Fruit fly (Drosophila melanogaster) whole organism, embryonic: ENCODE measurements around the gene Papss.

Experiments used
- ATbp ChIP-seq: fragments of 200-800 bp; sonication (Bioruptor generic); optimal IDR thresholded peaks from 2 replicates; lab custom pipeline; 2017; ENCODE audit warnings: missing biosample characterization, mild to moderate bottlenecking, missing genetic modification characterization, missing genetic modification reagents
- CG10209 ChIP-seq: fragments of 200-800 bp; sonication (Bioruptor generic); optimal IDR thresholded peaks from 3 replicates; lab custom pipeline; 2017; ENCODE audit warnings: missing biosample characterization, mild to moderate bottlenecking, missing genetic modification characterization, missing genetic modification reagents
- CG11504 ChIP-seq: fragments of 200-800 bp; sonication (Bioruptor generic); optimal IDR thresholded peaks from 3 replicates; lab custom pipeline; 2019; ENCODE audit warnings: missing biosample characterization, mild to moderate bottlenecking, missing genetic modification characterization, moderate library complexity
- CG15601 ChIP-seq: fragments of 200-800 bp; sonication (Bioruptor generic); optimal IDR thresholded peaks from 3 replicates; lab custom pipeline; 2019; ENCODE audit warnings: missing biosample characterization, mild to moderate bottlenecking, missing genetic modification characterization, moderate library complexity
- CG17186 ChIP-seq: fragments of 200-800 bp; sonication (Bioruptor generic); optimal IDR thresholded peaks from 3 replicates; lab custom pipeline; 2017; ENCODE audit warnings: missing biosample characterization, missing genetic modification reagents, missing genetic modification characterization
- CG17829 ChIP-seq: fragments of 200-800 bp; optimal IDR thresholded peaks from 2 replicates; lab custom pipeline; 2019; ENCODE audit warnings: missing biosample characterization, mild to moderate bottlenecking, missing genetic modification characterization, moderate library complexity
- CG18262 ChIP-seq: fragments of 200-800 bp; optimal IDR thresholded peaks from 3 replicates; lab custom pipeline; 2019; ENCODE audit warnings: missing biosample characterization, mild to moderate bottlenecking, missing genetic modification characterization, moderate library complexity
- CG31224 ChIP-seq: fragments of 200-800 bp; sonication (Bioruptor generic); IDR thresholded peaks from 2 replicates; pipeline ENCODE4 v1.3.6; 2022; ENCODE audit warnings: missing biosample characterization, missing genetic modification characterization
- CG3281 ChIP-seq: fragments of 200-800 bp; sonication (Bioruptor generic); optimal IDR thresholded peaks from 3 replicates; lab custom pipeline; 2017; ENCODE audit warnings: missing biosample characterization, mild to moderate bottlenecking, missing genetic modification characterization
- CG33213 ChIP-seq: fragments of 200-800 bp; sonication (Bioruptor generic); optimal IDR thresholded peaks from 3 replicates; lab custom pipeline; 2016; ENCODE audit warnings: missing biosample characterization, missing genetic modification characterization
- CG4854 ChIP-seq: fragments of 200-800 bp; sonication (Bioruptor generic); optimal IDR thresholded peaks from 2 replicates; lab custom pipeline; 2016; ENCODE audit warnings: missing biosample characterization, missing genetic modification characterization, inconsistent platforms
- CG6813 ChIP-seq: fragments of 200-800 bp; sonication (Bioruptor generic); optimal IDR thresholded peaks from 2 replicates; lab custom pipeline; 2017; ENCODE audit warnings: missing biosample characterization, missing genetic modification characterization, mild to moderate bottlenecking, moderate library complexity, missing genetic modification reagents
- CG7372 ChIP-seq: fragments of 200-800 bp; sonication (Bioruptor generic); IDR thresholded peaks from 2 replicates; pipeline ENCODE4 v1.3.6; 2022; ENCODE audit warnings: missing biosample characterization, missing genetic modification characterization
- CG7556 ChIP-seq: fragments of 200-800 bp; sonication (Bioruptor generic); optimal IDR thresholded peaks from 2 replicates; lab custom pipeline; 2017; ENCODE audit warnings: missing biosample characterization, mild to moderate bottlenecking, missing genetic modification characterization
- CG7786 ChIP-seq: fragments of 200-800 bp; sonication (Bioruptor generic); optimal IDR thresholded peaks from 2 replicates; lab custom pipeline; 2016; ENCODE audit warnings: missing biosample characterization, missing genetic modification characterization
- CG9876 ChIP-seq: fragments of 200-800 bp; sonication (Bioruptor generic); optimal IDR thresholded peaks from 2 replicates; lab custom pipeline; 2016; ENCODE audit warnings: missing biosample characterization, missing genetic modification characterization
- Camta ChIP-seq: fragments of 200-800 bp; sonication (Bioruptor generic); optimal IDR thresholded peaks from 2 replicates; lab custom pipeline; 2016; ENCODE audit warnings: missing biosample characterization, missing genetic modification characterization
- ERR ChIP-seq: fragments of 200-800 bp; sonication (Bioruptor generic); optimal IDR thresholded peaks from 2 replicates; lab custom pipeline; 2016; ENCODE audit warnings: missing biosample characterization, missing genetic modification characterization
- Fer3 ChIP-seq: fragments of 200-800 bp; sonication (Bioruptor generic); optimal IDR thresholded peaks from 2 replicates; lab custom pipeline; 2018; ENCODE audit warnings: missing biosample characterization, mild to moderate bottlenecking, missing genetic modification characterization, moderate library complexity
- HHEX ChIP-seq: fragments of 200-800 bp; sonication (Bioruptor generic); optimal IDR thresholded peaks from 3 replicates; lab custom pipeline; 2017; ENCODE audit warnings: missing biosample characterization, mild to moderate bottlenecking, missing genetic modification characterization, missing genetic modification reagents
- Hmx ChIP-seq: fragments of 200-800 bp; sonication (Bioruptor generic); optimal IDR thresholded peaks from 2 replicates; lab custom pipeline; 2016; ENCODE audit warnings: missing biosample characterization, missing genetic modification characterization
- Lim3 ChIP-seq: fragments of 200-800 bp; sonication (Bioruptor generic); IDR thresholded peaks from 2 replicates; pipeline ENCODE4 v1.3.6; 2022; ENCODE audit warnings: missing biosample characterization, missing genetic modification characterization
- Lpt ChIP-seq: fragments of >200 bp; optimal IDR thresholded peaks from 2 replicates; lab custom pipeline; 2018; ENCODE audit warnings: missing biosample characterization, missing genetic modification characterization
- NC2β ChIP-seq: fragments of 200-800 bp; sonication (Bioruptor generic); optimal IDR thresholded peaks from 2 replicates; lab custom pipeline; 2016; ENCODE audit warnings: missing biosample characterization, missing genetic modification characterization
- Neu2 ChIP-seq: fragments of 200-800 bp; sonication (Bioruptor generic); optimal IDR thresholded peaks from 3 replicates; lab custom pipeline; 2016; ENCODE audit warnings: missing biosample characterization, missing genetic modification characterization, borderline replicate concordance
- Sry-δ ChIP-seq: fragments of 200-800 bp; sonication (Bioruptor generic); optimal IDR thresholded peaks from 2 replicates; lab custom pipeline; 2016; ENCODE audit warnings: missing biosample characterization, missing genetic modification characterization
- Tbp ChIP-seq: fragments of >200 bp; optimal IDR thresholded peaks from 2 replicates; lab custom pipeline; 2018; ENCODE audit warnings: missing biosample characterization, missing genetic modification characterization
- ac ChIP-seq: fragments of 200-800 bp; sonication (Bioruptor generic); optimal IDR thresholded peaks from 3 replicates; lab custom pipeline; 2017; ENCODE audit warnings: missing biosample characterization, mild to moderate bottlenecking, missing genetic modification characterization
- ato ChIP-seq: fragments of 200-800 bp; sonication (Bioruptor generic); IDR thresholded peaks from 2 replicates; pipeline ENCODE4 v1.3.6; 2022; ENCODE audit warnings: missing biosample characterization, missing genetic modification characterization; ENCODE audit not compliant: partially characterized antibody
- chinmo ChIP-seq: fragments of 200-800 bp; sonication (Bioruptor generic); IDR thresholded peaks from 4 replicates; pipeline ENCODE4 v1.3.6; 2022; ENCODE audit warnings: missing biosample characterization, missing genetic modification characterization; ENCODE audit not compliant: partially characterized antibody
- corto ChIP-seq: fragments of 200-800 bp; sonication (Bioruptor generic); optimal IDR thresholded peaks from 2 replicates; lab custom pipeline; 2016; ENCODE audit warnings: missing biosample characterization, mild to moderate bottlenecking, missing genetic modification characterization, moderate library complexity
- crp ChIP-seq, 2 experiments: fragments of 200-800 bp; sonication (Bioruptor generic); optimal IDR thresholded peaks; 2 replicates in 1 of 2; 3 replicates in 1 of 2; lab custom pipeline; 2017; ENCODE audit warnings: missing biosample characterization in 2 of 2, missing genetic modification characterization in 2 of 2, mild to moderate bottlenecking in 1 of 2, moderate library complexity in 1 of 2
- dimm ChIP-seq: fragments of 200-800 bp; sonication (Bioruptor generic); IDR thresholded peaks from 2 replicates; pipeline ENCODE4 v1.3.6; 2022; ENCODE audit warnings: missing biosample characterization, missing genetic modification characterization
- ems ChIP-seq: fragments of 200-800 bp; sonication (Bioruptor generic); optimal IDR thresholded peaks from 3 replicates; lab custom pipeline; 2016; ENCODE audit warnings: missing biosample characterization, missing genetic modification characterization
- eve ChIP-seq, 2 experiments: fragments of >200 bp; optimal IDR thresholded peaks; 2 replicates each; lab custom pipeline; 2017; ENCODE audit warnings: missing biosample characterization in 2 of 2, missing genetic modification characterization in 2 of 2
- grn ChIP-seq: fragments of 200-800 bp; sonication (Bioruptor generic); optimal IDR thresholded peaks from 3 replicates; lab custom pipeline; 2017; ENCODE audit warnings: missing biosample characterization, missing genetic modification characterization
- inv ChIP-seq: fragments of 200-800 bp; sonication (Bioruptor generic); IDR thresholded peaks from 2 replicates; pipeline ENCODE4 v1.3.6; 2022; ENCODE audit warnings: missing biosample characterization, missing genetic modification characterization; ENCODE audit not compliant: partially characterized antibody
- lbe ChIP-seq: fragments of 200-800 bp; sonication (Bioruptor generic); optimal IDR thresholded peaks from 2 replicates; lab custom pipeline; 2016; ENCODE audit warnings: missing biosample characterization, mild to moderate bottlenecking, missing genetic modification characterization
- lov ChIP-seq, 2 experiments: fragments of 200-800 bp in 1 of 2; fragments of >200 bp in 1 of 2; sonication (Bioruptor generic) in 1 of 2; IDR thresholded peaks in 1 of 2; optimal IDR thresholded peaks in 1 of 2; 2 replicates in 1 of 2; 3 replicates in 1 of 2; pipeline versions ENCODE4 v1.3.6 to Lab custom; 2017 to 2022; ENCODE audit warnings: missing biosample characterization in 1 of 2, missing genetic modification characterization in 1 of 2
- nau ChIP-seq: fragments of 200-800 bp; sonication (Bioruptor generic); optimal IDR thresholded peaks from 3 replicates; lab custom pipeline; 2017; ENCODE audit warnings: missing biosample characterization, mild to moderate bottlenecking, missing genetic modification characterization, missing genetic modification reagents
- org-1 ChIP-seq: fragments of 200-800 bp; sonication (Bioruptor generic); optimal IDR thresholded peaks from 2 replicates; lab custom pipeline; 2017; ENCODE audit warnings: missing biosample characterization, missing genetic modification characterization
- pb ChIP-seq: fragments of 200-800 bp; sonication (Bioruptor generic); optimal IDR thresholded peaks from 3 replicates; lab custom pipeline; 2016; ENCODE audit warnings: missing biosample characterization, missing genetic modification characterization
- ranshi ChIP-seq: fragments of 200-800 bp; sonication (Bioruptor generic); IDR thresholded peaks from 2 replicates; pipeline ENCODE4 v1.3.6; 2022; ENCODE audit warnings: missing biosample characterization, missing genetic modification characterization
- sna ChIP-seq: fragments of 200-800 bp; sonication (Bioruptor generic); IDR thresholded peaks from 2 replicates; pipeline ENCODE4 v1.3.6; 2022; ENCODE audit warnings: missing biosample characterization, missing genetic modification characterization; ENCODE audit not compliant: partially characterized antibody
- twi ChIP-seq: fragments of 200-800 bp; optimal IDR thresholded peaks from 2 replicates; lab custom pipeline; 2019; ENCODE audit warnings: missing biosample characterization, mild to moderate bottlenecking, missing genetic modification characterization, moderate library complexity
- usp ChIP-seq: fragments of >200 bp; optimal IDR thresholded peaks from 2 replicates; lab custom pipeline; 2017; ENCODE audit warnings: missing biosample characterization, missing genetic modification characterization
- vfl ChIP-seq: fragments of 200-800 bp; sonication (Bioruptor generic); optimal IDR thresholded peaks from 2 replicates; lab custom pipeline; 2016; ENCODE audit warnings: missing biosample characterization, missing genetic modification characterization

Gene Papss

DNA sequence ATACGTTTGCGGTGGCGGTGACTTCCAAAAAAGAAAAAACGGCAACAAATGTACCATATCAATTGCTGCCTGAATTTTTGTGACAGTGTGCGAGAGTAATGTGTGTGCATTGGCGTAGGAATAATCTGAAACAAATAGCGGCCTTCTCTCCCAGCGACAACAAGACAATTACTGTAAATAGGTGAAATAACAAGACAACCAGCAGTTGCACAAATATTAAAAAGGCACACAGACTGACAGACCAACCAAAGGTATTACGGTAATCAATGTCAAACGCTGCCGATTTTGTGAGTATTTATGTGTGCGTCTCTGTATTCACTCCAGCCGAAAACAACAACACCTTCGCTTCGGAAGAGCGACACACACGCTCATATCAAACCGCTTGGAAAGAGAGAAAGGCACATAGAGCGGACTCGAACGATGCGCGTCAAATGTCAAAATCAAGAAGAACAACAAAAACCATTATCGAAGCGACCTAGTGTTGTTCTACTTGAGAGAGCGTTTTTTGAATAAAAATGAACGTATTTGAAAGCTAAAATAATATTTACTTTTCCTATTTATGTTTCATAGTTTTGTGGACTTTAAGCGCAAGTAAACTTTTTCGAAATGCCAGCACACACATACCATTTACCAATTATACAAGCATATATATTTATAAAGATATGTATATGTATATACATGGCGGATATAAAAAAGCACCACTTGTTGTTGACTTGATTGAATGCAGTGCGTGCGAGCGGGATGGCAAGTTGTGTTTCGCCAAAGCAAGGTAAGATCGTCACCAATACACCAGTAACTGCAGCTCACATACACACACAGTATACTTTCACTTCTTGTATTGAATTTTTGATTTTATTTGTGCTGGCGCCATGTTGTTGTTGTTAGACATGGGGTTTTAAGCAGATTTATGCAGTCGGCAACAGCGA lies 62.0 kb downstream of the Papss start (continued):
- peak; percentile 12 for TF ChIP-seq grn
- TF ChIP-seq NC2β = peak; percentile 79
- peak; percentile 83 for TF ChIP-seq ERR
- TF ChIP-seq CG7372 (GFP tag; lab: Robert Waterston, UW) = 0 out of 2 replicates have a peak, but pooled peaks have one; percentile 15
- no peak for TF ChIP-seq corto (GFP tag; lab: Kevin White, UChicago)
- no peak for TF ChIP-seq Neu2 (GFP tag; lab: Kevin White, UChicago)
- peak; percentile 49 for TF ChIP-seq CG33213 (GFP tag; lab: Kevin White, UChicago)
- TF ChIP-seq CG31224 (GFP tag; lab: Robert Waterston, UW) = no peak
- peak; percentile 69 for TF ChIP-seq CG10209 (GFP tag; lab: Kevin White, UChicago)
- TF ChIP-seq Sry-δ (GFP tag; lab: Kevin White, UChicago) = peak; percentile 23
- peak; percentile 52 for TF ChIP-seq Camta (GFP tag; lab: Kevin White, UChicago)
- TF ChIP-seq crp (GFP tag; optimal IDR thresholded peaks at IDR 0.05; lab: Kevin White, UChicago) = no peak
- peak; percentile 78 for TF ChIP-seq HHEX (GFP tag; lab: Kevin White, UChicago)
- TF ChIP-seq ato = no peak
- peak; percentile 19 for TF ChIP-seq lbe (GFP tag; lab: Kevin White, UChicago)
- no peak for TF ChIP-seq Hmx
- peak; percentile 76 for TF ChIP-seq org-1
- peak; percentile 66 for TF ChIP-seq Fer3 (tag; lab: Kevin White, UChicago)
- peak; percentile 76 for TF ChIP-seq chinmo (GFP tag; lab: Robert Waterston, UW)
- peak; percentile 67 for TF ChIP-seq CG3281
- TF ChIP-seq twi (tag; lab: Kevin White, UChicago) = peak; percentile 29
- TF ChIP-seq CG7786 (GFP tag; lab: Kevin White, UChicago) = peak; percentile 12
- TF ChIP-seq inv (GFP tag; lab: Robert Waterston, UW) = no peak
- no peak for TF ChIP-seq sna
- TF ChIP-seq CG15601 (tag; lab: Kevin White, UChicago) = peak; percentile 82
- TF ChIP-seq vfl (GFP tag; lab: Kevin White, UChicago) = no peak
- peak; percentile 43 for TF ChIP-seq CG18262
- TF ChIP-seq CG17829 (tag; lab: Kevin White, UChicago) = peak; percentile 20
- TF ChIP-seq CG6813 (GFP tag; lab: Kevin White, UChicago) = peak; percentile 85
- TF ChIP-seq Lim3 (GFP tag; lab: Robert Waterston, UW) = no peak
- TF ChIP-seq eve (GFP tag; optimal IDR thresholded peaks at IDR 0.05; lab: Kevin White, UChicago) = peak in 1 of 2 experiments; percentile 81
- no peak for TF ChIP-seq lov (optimal IDR thresholded peaks at IDR 0.05; lab: Kevin White, UChicago)
- TF ChIP-seq lov (GFP tag; IDR thresholded peaks at IDR 0.05; lab: Robert Waterston, UW) = peak; percentile 87
- peak; percentile 30 for TF ChIP-seq CG9876 (GFP tag; lab: Kevin White, UChicago)
- TF ChIP-seq ems (GFP tag; lab: Kevin White, UChicago) = peak; percentile 20
- TF ChIP-seq ac (GFP tag; lab: Kevin White, UChicago) = peak; percentile 64
- peak; percentile 17 for TF ChIP-seq pb (GFP tag; lab: Kevin White, UChicago)
- no peak for TF ChIP-seq dimm (GFP tag; lab: Robert Waterston, UW)
- peak; percentile 41 for TF ChIP-seq CG4854 (GFP tag; lab: Kevin White, UChicago)
- TF ChIP-seq CG7556 (GFP tag; lab: Kevin White, UChicago) = peak; percentile 67
- no peak for TF ChIP-seq Tbp (GFP tag; lab: Kevin White, UChicago)
- TF ChIP-seq nau (GFP tag; lab: Kevin White, UChicago) = peak; percentile 74
- no peak for TF ChIP-seq usp (GFP tag; lab: Kevin White, UChicago)
- no peak for TF ChIP-seq Lpt (GFP tag; lab: Kevin White, UChicago)
- TF ChIP-seq ranshi (GFP tag; lab: Robert Waterston, UW) = peak; percentile 66; the same call in 1 of the 2 replicates
- TF ChIP-seq CG17186 (GFP tag; lab: Kevin White, UChicago) = no peak
- peak; percentile 47 for TF ChIP-seq CG11504 (tag; lab: Kevin White, UChicago)
- TF ChIP-seq ATbp (GFP tag; lab: Kevin White, UChicago) = peak; percentile 90
